Fruit fly (Drosophila melanogaster) whole organism, embryonic: Measurements from ENCODE around the gene Ppn.

Source experiments
- CG16863 ChIP-seq: fragments of 200-800 bp; sonication (Bioruptor generic); optimal IDR thresholded peaks from 3 replicates; lab custom pipeline; 2016; ENCODE audit warnings: missing biosample characterization, missing genetic modification characterization
- CG6272 ChIP-seq: fragments of 200-800 bp; sonication (Bioruptor generic); IDR thresholded peaks from 2 replicates; pipeline ENCODE4 v1.3.6; 2022; ENCODE audit warnings: missing biosample characterization, missing genetic modification characterization
- CG9817 ChIP-seq: fragments of 200-800 bp; sonication (Bioruptor generic); optimal IDR thresholded peaks from 2 replicates; lab custom pipeline; 2018; ENCODE audit warnings: missing biosample characterization, mild to moderate bottlenecking, missing genetic modification characterization, moderate library complexity
- NK7.1 ChIP-seq: fragments of 200-800 bp; sonication (Bioruptor generic); optimal IDR thresholded peaks from 3 replicates; lab custom pipeline; 2016; ENCODE audit warnings: missing biosample characterization, missing genetic modification characterization
- btn ChIP-seq: fragments of 200-800 bp; sonication (Bioruptor generic); optimal IDR thresholded peaks from 2 replicates; lab custom pipeline; 2016; ENCODE audit warnings: missing biosample characterization, missing genetic modification characterization
- mld ChIP-seq: fragments of 200-800 bp; sonication (Bioruptor generic); IDR thresholded peaks from 3 replicates; pipeline ENCODE4 v1.3.6; 2022; ENCODE audit warnings: missing biosample characterization, missing genetic modification characterization; ENCODE audit not compliant: partially characterized antibody
- zen2 ChIP-seq: fragments of 200-800 bp; sonication (Bioruptor generic); IDR thresholded peaks from 3 replicates; pipeline ENCODE4 v1.3.6; 2022; ENCODE audit warnings: missing biosample characterization, missing genetic modification characterization; ENCODE audit not compliant: partially characterized antibody

dm6 chr3R:28558801-28559200 lies 18.7 kb upstream of the Ppn start:
- TF ChIP-seq NK7.1 (GFP tag; lab: Kevin White, UChicago): no peak
- no peak for TF ChIP-seq CG6272 (GFP tag; lab: Robert Waterston, UW)
- no peak for TF ChIP-seq CG16863 (GFP tag; lab: Kevin White, UChicago)
- no peak for TF ChIP-seq zen2 (GFP tag; lab: Robert Waterston, UW)
- TF ChIP-seq CG9817 (tag; lab: Kevin White, UChicago): no peak
- no peak for TF ChIP-seq btn (GFP tag; lab: Kevin White, UChicago)
- TF ChIP-seq mld (GFP tag; lab: Robert Waterston, UW): no peak
